Worm (Caenorhabditis elegans) whole organism, midembryonic: ENCODE measurements around the gene ucr-2.1.

Source experiments
- med-1 ChIP-seq: sonication (generic microtip); optimal IDR thresholded peaks from 2 replicates; lab custom pipeline; 2017; ENCODE audit warnings: missing genetic modification characterization, mild to moderate bottlenecking, missing compliant biosample characterization, antibody characterized with exemption, missing genetic modification reagents; ENCODE audit not compliant: insufficient read depth
- tab-1 ChIP-seq: fragments of 200-800 bp; sonication (Bioruptor generic); IDR thresholded peaks from 2 replicates; pipeline ENCODE4 v1.3.6; 2022; ENCODE audit warnings: missing genetic modification characterization, missing compliant biosample characterization

ce11 chrX:11996606-11997005, 21.6 kb upstream of the ucr-2.1 start:
- TF ChIP-seq tab-1 (GFP tag; lab: Robert Waterston, UW), result no peak
- TF ChIP-seq med-1 (GFP tag; lab: Kevin White, UChicago), result no peak
